Fruit fly (Drosophila melanogaster) whole organism, embryonic: ENCODE data around the gene Usp10.

Experiments
- CG11093 ChIP-seq: fragments of 200-800 bp; sonication (Bioruptor generic); IDR thresholded peaks from 3 replicates; pipeline ENCODE4 v1.3.6; 2022; ENCODE audit warnings: missing biosample characterization, missing genetic modification characterization
- CG11247 ChIP-seq: fragments of 200-800 bp; sonication (Bioruptor generic); IDR thresholded peaks from 2 replicates; pipeline ENCODE4 v1.3.6; 2022; ENCODE audit warnings: missing biosample characterization, missing genetic modification characterization
- CG11696 ChIP-seq: fragments of 200-800 bp; sonication (Bioruptor generic); IDR thresholded peaks from 2 replicates; pipeline ENCODE4 v1.3.6; 2022; ENCODE audit warnings: missing biosample characterization, missing genetic modification characterization
- CG12104 ChIP-seq: fragments of 200-800 bp; sonication (Bioruptor generic); optimal IDR thresholded peaks from 3 replicates; lab custom pipeline; 2016; ENCODE audit warnings: missing biosample characterization, missing genetic modification characterization
- CG14860 ChIP-seq: fragments of 200-800 bp; sonication (Bioruptor generic); IDR thresholded peaks from 3 replicates; pipeline ENCODE4 v1.3.6; 2022; ENCODE audit warnings: missing biosample characterization, missing genetic modification characterization; ENCODE audit not compliant: partially characterized antibody
- CG14965 ChIP-seq: fragments of 200-800 bp; sonication (Bioruptor generic); optimal IDR thresholded peaks from 2 replicates; lab custom pipeline; 2016; ENCODE audit warnings: missing biosample characterization, missing genetic modification characterization, borderline replicate concordance
- CG18011 ChIP-seq: fragments of 200-800 bp; sonication (Bioruptor generic); optimal IDR thresholded peaks from 2 replicates; lab custom pipeline; 2017; ENCODE audit warnings: missing biosample characterization, missing genetic modification characterization, mild to moderate bottlenecking, moderate library complexity, missing genotype
- CG18764 ChIP-seq: fragments of 200-800 bp; sonication (Bioruptor generic); optimal IDR thresholded peaks from 3 replicates; lab custom pipeline; 2016; ENCODE audit warnings: missing biosample characterization, missing genetic modification characterization
- CG2875 ChIP-seq: fragments of 200-800 bp; sonication (Bioruptor generic); optimal IDR thresholded peaks from 2 replicates; lab custom pipeline; 2017; ENCODE audit warnings: missing biosample characterization, mild to moderate bottlenecking, missing genetic modification characterization, missing genetic modification reagents
- CG30403 ChIP-seq: fragments of 200-800 bp; sonication (Bioruptor generic); optimal IDR thresholded peaks from 3 replicates; lab custom pipeline; 2016; ENCODE audit warnings: missing biosample characterization, missing genetic modification characterization
- CG4404 ChIP-seq: fragments of 200-800 bp; sonication (Bioruptor generic); IDR thresholded peaks from 2 replicates; pipeline ENCODE4 v1.3.6; 2022; ENCODE audit warnings: missing biosample characterization, missing genetic modification characterization
- CG6854 ChIP-seq: fragments of 200-800 bp; sonication (Bioruptor generic); optimal IDR thresholded peaks from 3 replicates; lab custom pipeline; 2017; ENCODE audit warnings: missing biosample characterization, mild to moderate bottlenecking, missing genetic modification characterization
- CG7271 ChIP-seq: fragments of 200-800 bp; sonication (Bioruptor generic); optimal IDR thresholded peaks from 2 replicates; lab custom pipeline; 2018; ENCODE audit warnings: missing biosample characterization, mild to moderate bottlenecking, missing genetic modification characterization, moderate library complexity
- CG8089 ChIP-seq: fragments of 200-800 bp; sonication (Bioruptor generic); optimal IDR thresholded peaks from 3 replicates; lab custom pipeline; 2016; ENCODE audit warnings: missing biosample characterization, missing genetic modification characterization
- CG8290 ChIP-seq, 3 experiments: fragments of 200-800 bp; sonication (Bioruptor generic); optimal IDR thresholded peaks; 2 replicates each; lab custom pipeline; 2016 to 2019; ENCODE audit warnings: missing biosample characterization in 3 of 3, missing genetic modification characterization in 3 of 3, mild to moderate bottlenecking in 2 of 3, moderate library complexity in 1 of 3
- CG8765 ChIP-seq: fragments of 200-800 bp; sonication (Bioruptor generic); IDR thresholded peaks from 2 replicates; pipeline ENCODE4 v1.3.6; 2022; ENCODE audit warnings: missing biosample characterization, missing genetic modification characterization
- CG9215 ChIP-seq: fragments of 200-800 bp; sonication (Bioruptor generic); IDR thresholded peaks from 2 replicates; pipeline ENCODE4 v1.3.6; 2022; ENCODE audit warnings: missing biosample characterization, missing genetic modification characterization
- CG9727 ChIP-seq: fragments of 200-800 bp; sonication (Bioruptor generic); optimal IDR thresholded peaks from 3 replicates; lab custom pipeline; 2017; ENCODE audit warnings: missing biosample characterization, mild to moderate bottlenecking, missing genetic modification characterization
- CG9932 ChIP-seq: fragments of 200-800 bp; sonication (Bioruptor generic); IDR thresholded peaks from 2 replicates; pipeline ENCODE4 v1.3.6; 2022; ENCODE audit warnings: missing biosample characterization, missing genetic modification characterization
- CoRest ChIP-seq: fragments of 200-800 bp; sonication (Bioruptor generic); optimal IDR thresholded peaks from 3 replicates; lab custom pipeline; 2018; ENCODE audit warnings: missing biosample characterization, mild to moderate bottlenecking, missing genetic modification characterization, moderate library complexity
- CrebB ChIP-seq: fragments of 200-800 bp; sonication (Bioruptor generic); optimal IDR thresholded peaks from 3 replicates; lab custom pipeline; 2018; ENCODE audit warnings: missing biosample characterization, mild to moderate bottlenecking, missing genetic modification characterization
- Dad ChIP-seq: fragments of 200-800 bp; sonication (Bioruptor generic); optimal IDR thresholded peaks from 3 replicates; lab custom pipeline; 2016; ENCODE audit warnings: missing biosample characterization, missing genetic modification characterization
- Elba2 ChIP-seq: fragments of 200-800 bp; sonication (Bioruptor generic); optimal IDR thresholded peaks from 3 replicates; lab custom pipeline; 2016; ENCODE audit warnings: missing biosample characterization, missing genetic modification characterization
- MTF-1 ChIP-seq: fragments of 200-800 bp; sonication (Bioruptor generic); optimal IDR thresholded peaks from 2 replicates; lab custom pipeline; 2018; ENCODE audit warnings: missing biosample characterization, mild to moderate bottlenecking, missing genetic modification characterization, borderline replicate concordance
- NfI ChIP-seq: fragments of 200-800 bp; sonication (Bioruptor generic); optimal IDR thresholded peaks from 3 replicates; lab custom pipeline; 2018; ENCODE audit warnings: missing biosample characterization, mild to moderate bottlenecking, missing genetic modification characterization, moderate library complexity
- PHDP ChIP-seq: fragments of 200-800 bp; sonication (Bioruptor generic); optimal IDR thresholded peaks from 3 replicates; lab custom pipeline; 2018; ENCODE audit warnings: missing biosample characterization, mild to moderate bottlenecking, missing genetic modification characterization, moderate library complexity
- Sox102F ChIP-seq: fragments of 200-800 bp; sonication (Bioruptor generic); optimal IDR thresholded peaks from 2 replicates; lab custom pipeline; 2018; ENCODE audit warnings: missing biosample characterization, mild to moderate bottlenecking, missing genetic modification characterization, moderate library complexity
- Trl ChIP-seq, 3 experiments: fragments of >200 bp in 2 of 3; fragments of 200-800 bp in 1 of 3; sonication (Bioruptor generic) in 1 of 3; optimal IDR thresholded peaks; 2 replicates in 1 of 3; 3 replicates in 2 of 3; lab custom pipeline; 2016 to 2017; ENCODE audit warnings: missing biosample characterization in 1 of 3, missing genetic modification characterization in 1 of 3
- amos ChIP-seq: fragments of 200-800 bp; sonication (Bioruptor generic); IDR thresholded peaks from 2 replicates; pipeline ENCODE4 v1.3.6; 2022; ENCODE audit warnings: missing biosample characterization, missing genetic modification characterization; ENCODE audit not compliant: partially characterized antibody
- ash1 ChIP-seq: fragments of 200-800 bp; sonication (Bioruptor generic); optimal IDR thresholded peaks from 2 replicates; lab custom pipeline; 2018; ENCODE audit warnings: missing biosample characterization, mild to moderate bottlenecking, missing genetic modification characterization
- cwo ChIP-seq: fragments of 200-800 bp; sonication (Bioruptor generic); optimal IDR thresholded peaks from 3 replicates; lab custom pipeline; 2017; ENCODE audit warnings: missing biosample characterization, missing genetic modification characterization, mild to moderate bottlenecking, moderate library complexity, missing genetic modification reagents
- da ChIP-seq: fragments of 200-800 bp; sonication (Bioruptor generic); optimal IDR thresholded peaks from 2 replicates; lab custom pipeline; 2016; ENCODE audit warnings: missing biosample characterization, missing genetic modification characterization
- ewg ChIP-seq: fragments of 200-800 bp; sonication (Bioruptor generic); optimal IDR thresholded peaks from 3 replicates; lab custom pipeline; 2017; ENCODE audit warnings: mild to moderate bottlenecking, missing biosample characterization, missing genetic modification reagents, missing genetic modification characterization
- exex ChIP-seq: fragments of 200-800 bp; sonication (Bioruptor generic); optimal IDR thresholded peaks from 4 replicates; lab custom pipeline; 2018; ENCODE audit warnings: missing biosample characterization, mild to moderate bottlenecking, missing genetic modification characterization, moderate library complexity
- fd96Cb ChIP-seq: fragments of 200-800 bp; sonication (Bioruptor generic); optimal IDR thresholded peaks from 2 replicates; lab custom pipeline; 2018; ENCODE audit warnings: missing biosample characterization, mild to moderate bottlenecking, missing genetic modification characterization, moderate library complexity
- gcm2 ChIP-seq: fragments of 200-800 bp; sonication (Bioruptor generic); optimal IDR thresholded peaks from 2 replicates; lab custom pipeline; 2016; ENCODE audit warnings: missing biosample characterization, missing genetic modification characterization
- grau ChIP-seq: fragments of 200-800 bp; optimal IDR thresholded peaks from 3 replicates; lab custom pipeline; 2019; ENCODE audit warnings: missing biosample characterization, mild to moderate bottlenecking, missing genetic modification characterization, moderate library complexity
- maf-S ChIP-seq: fragments of 200-800 bp; sonication (Bioruptor generic); optimal IDR thresholded peaks from 2 replicates; lab custom pipeline; 2016; ENCODE audit warnings: missing biosample characterization, missing genetic modification characterization
- mld ChIP-seq: fragments of 200-800 bp; sonication (Bioruptor generic); IDR thresholded peaks from 3 replicates; pipeline ENCODE4 v1.3.6; 2022; ENCODE audit warnings: missing biosample characterization, missing genetic modification characterization; ENCODE audit not compliant: partially characterized antibody
- pan ChIP-seq, 4 experiments: fragments of >200 bp in 3 of 4; fragments of 200-800 bp in 1 of 4; sonication (Bioruptor generic) in 1 of 4; optimal IDR thresholded peaks in 3 of 4; IDR thresholded peaks in 1 of 4; 2 replicates each; pipeline versions ENCODE4 v1.3.6 to Lab custom; 2017 to 2022; ENCODE audit warnings: missing biosample characterization in 2 of 4, missing genetic modification characterization in 2 of 4, mixed read lengths in 1 of 4
- pita ChIP-seq: fragments of 200-800 bp; sonication (Bioruptor generic); optimal IDR thresholded peaks from 2 replicates; lab custom pipeline; 2017; ENCODE audit warnings: missing biosample characterization, mild to moderate bottlenecking, missing genetic modification characterization
- scrt ChIP-seq: fragments of 200-800 bp; sonication (Bioruptor generic); optimal IDR thresholded peaks from 2 replicates; lab custom pipeline; 2018; ENCODE audit warnings: missing biosample characterization, mild to moderate bottlenecking, missing genetic modification characterization, moderate library complexity
- sd ChIP-seq: fragments of 200-800 bp; sonication (Bioruptor generic); optimal IDR thresholded peaks from 3 replicates; lab custom pipeline; 2018; ENCODE audit warnings: missing biosample characterization, mild to moderate bottlenecking, missing genetic modification characterization, moderate library complexity
- sisA ChIP-seq: fragments of 200-800 bp; sonication (Bioruptor generic); IDR thresholded peaks from 2 replicates; pipeline ENCODE4 v1.3.6; 2022; ENCODE audit warnings: missing biosample characterization, missing genetic modification characterization
- so ChIP-seq: fragments of 200-800 bp; sonication (Bioruptor generic); IDR thresholded peaks from 3 replicates; pipeline ENCODE4 v1.3.6; 2022; ENCODE audit warnings: missing biosample characterization, missing genetic modification characterization
- unc-4 ChIP-seq: fragments of 200-800 bp; sonication (Bioruptor generic); IDR thresholded peaks from 2 replicates; pipeline ENCODE4 v1.3.6; 2022; ENCODE audit warnings: missing biosample characterization, missing genetic modification characterization; ENCODE audit not compliant: partially characterized antibody
- wor ChIP-seq: fragments of 200-800 bp; sonication (Bioruptor generic); IDR thresholded peaks from 2 replicates; pipeline ENCODE4 v1.3.6; 2022; ENCODE audit warnings: missing biosample characterization, missing genetic modification characterization

Usp10 gene

dm6 chr3L:895314-895980 lies 23.7 kb downstream of the Usp10 start, which contains the start of gene CG34056 (continued):
- peak; percentile 88 for TF ChIP-seq scrt (GFP tag; lab: Kevin White, UChicago)
- TF ChIP-seq CG18011: peak; percentile 59
- TF ChIP-seq ewg (GFP tag; lab: Kevin White, UChicago): peak; percentile 75
- TF ChIP-seq CG18764 (GFP tag; lab: Kevin White, UChicago): peak; percentile 91
- no peak for TF ChIP-seq da (GFP tag; lab: Kevin White, UChicago)
- peak; percentile 88 for TF ChIP-seq MTF-1
- TF ChIP-seq sd: peak; percentile 77
- TF ChIP-seq Dad (GFP tag; lab: Kevin White, UChicago): peak; percentile 74
- TF ChIP-seq CG14965 (GFP tag; lab: Kevin White, UChicago): peak; percentile 10
- TF ChIP-seq ash1 (GFP tag; lab: Kevin White, UChicago): peak; percentile 16
- TF ChIP-seq gcm2 (GFP tag; lab: Kevin White, UChicago): peak; percentile 63
- TF ChIP-seq CG30403 (GFP tag; lab: Kevin White, UChicago): peak; percentile 93
- peak; percentile 71 for TF ChIP-seq exex (tag; lab: Kevin White, UChicago)
- peak; percentile 66 for TF ChIP-seq CG7271 (tag; lab: Kevin White, UChicago)
- peak; percentile 94 for TF ChIP-seq so (GFP tag; lab: Robert Waterston, UW)
- TF ChIP-seq CG9727 (GFP tag; lab: Kevin White, UChicago): peak; percentile 91
- TF ChIP-seq CG12104 (GFP tag; lab: Kevin White, UChicago): peak; percentile 89
- TF ChIP-seq maf-S (GFP tag; lab: Kevin White, UChicago): peak; percentile 70
- no peak for TF ChIP-seq mld
- TF ChIP-seq CG14860 (GFP tag; lab: Robert Waterston, UW): no peak
- TF ChIP-seq grau (tag; lab: Kevin White, UChicago): peak; percentile 85
- TF ChIP-seq CG2875: peak; percentile 86
- peak; percentile 93 for TF ChIP-seq Sox102F (GFP tag; lab: Kevin White, UChicago)
- TF ChIP-seq fd96Cb (tag; lab: Kevin White, UChicago): peak; percentile 95
- no peak for TF ChIP-seq amos
- peak; percentile 96 for TF ChIP-seq CG11247
- peak; percentile 35 for TF ChIP-seq CG8089
- peak; percentile 86 for TF ChIP-seq CG6854 (GFP tag; lab: Kevin White, UChicago)
- peak; percentile 93 for TF ChIP-seq sisA (GFP tag; lab: Robert Waterston, UW)
- peak; percentile 84 for TF ChIP-seq CG8765 (GFP tag; lab: Robert Waterston, UW)
- no peak for TF ChIP-seq Elba2
- peak; percentile 89 for TF ChIP-seq wor (GFP tag; lab: Robert Waterston, UW)
- peak; percentile 89 for TF ChIP-seq CG9215 (GFP tag; lab: Robert Waterston, UW)
- peak; percentile 87 for TF ChIP-seq cwo
- peak; percentile 83 for TF ChIP-seq CG11093 (GFP tag; lab: Robert Waterston, UW)
- peak; percentile 78 for TF ChIP-seq CrebB (tag; lab: Kevin White, UChicago)
- peak; percentile 87 for TF ChIP-seq CoRest
- peak; percentile 87 for TF ChIP-seq CG4404 (GFP tag; lab: Robert Waterston, UW)
- TF ChIP-seq NfI (GFP tag; lab: Kevin White, UChicago): peak; percentile 81
- 0 out of 2 replicates have a peak, but pooled peaks have one; percentile 31 for TF ChIP-seq unc-4 (GFP tag; lab: Robert Waterston, UW)
- TF ChIP-seq CG11696 (GFP tag; lab: Robert Waterston, UW): peak; percentile 85
- TF ChIP-seq pita (GFP tag; lab: Kevin White, UChicago): no peak
- peak; percentile 92 for TF ChIP-seq CG9932
- peak; percentile 88 for TF ChIP-seq CG8290 (GFP tag; optimal IDR thresholded peaks at IDR 0.05; lab: Kevin White, UChicago)
- TF ChIP-seq CG8290 (tag; optimal IDR thresholded peaks at IDR 0.05; lab: Kevin White, UChicago): no peak
- TF ChIP-seq Trl (optimal IDR thresholded peaks at IDR 0.05; lab: Kevin White, UChicago): peak in 1 of 2 experiments; percentile 21
- peak; percentile 88 for TF ChIP-seq Trl (GFP tag; optimal IDR thresholded peaks at IDR 0.05; lab: Kevin White, UChicago)
- TF ChIP-seq PHDP: peak; percentile 91
- no peak for TF ChIP-seq pan (optimal IDR thresholded peaks at IDR 0.05; lab: Kevin White, UChicago)
- TF ChIP-seq pan (GFP tag; optimal IDR thresholded peaks at IDR 0.05 in 1 of 2, IDR thresholded peaks at IDR 0.05 in 1 of 2): peak in 1 of 2 experiments; percentile 97
